Worm (Caenorhabditis elegans) whole organism, L2 larva: ENCODE results near the gene T28A11.2.

ENCODE experiments used
- C34F6.9 ChIP-seq: fragments of 150-350 bp; optimal IDR thresholded peaks from 2 replicates; lab custom pipeline; 2014; ENCODE audit warnings: missing biosample characterization, missing genetic modification characterization
- F13H6.1 ChIP-seq: sonication (generic microtip); optimal IDR thresholded peaks from 2 replicates; lab custom pipeline; 2016; ENCODE audit warnings: missing genetic modification characterization, missing compliant biosample characterization
- ama-1 ChIP-seq: fragments of 150-350 bp; optimal IDR thresholded peaks from 2 replicates; lab custom pipeline; 2018; ENCODE audit warnings: inconsistent platforms
- ceh-16 ChIP-seq: fragments of 150-350 bp; optimal IDR thresholded peaks from 2 replicates; lab custom pipeline; 2014; ENCODE audit warnings: missing biosample characterization, missing genetic modification characterization
- crh-2 ChIP-seq: sonication (generic microtip); optimal IDR thresholded peaks from 2 replicates; lab custom pipeline; 2017; ENCODE audit warnings: missing biosample characterization, missing genetic modification characterization
- elt-3 ChIP-seq: sonication (generic microtip); optimal IDR thresholded peaks from 2 replicates; lab custom pipeline; 2017; ENCODE audit warnings: missing biosample characterization, missing genetic modification characterization
- nhr-11 ChIP-seq: fragments of 150-350 bp; optimal IDR thresholded peaks from 2 replicates; lab custom pipeline; 2014; ENCODE audit warnings: missing biosample characterization, missing genetic modification characterization
- nhr-12 ChIP-seq: fragments of 150-350 bp; optimal IDR thresholded peaks from 2 replicates; lab custom pipeline; 2014; ENCODE audit warnings: missing biosample characterization, missing genetic modification characterization
- nhr-237 ChIP-seq: fragments of 150-350 bp; optimal IDR thresholded peaks from 2 replicates; lab custom pipeline; 2014; ENCODE audit warnings: missing biosample characterization, missing genetic modification characterization
- snpc-4 ChIP-seq: fragments of 150-350 bp; optimal IDR thresholded peaks from 2 replicates; lab custom pipeline; 2014; ENCODE audit warnings: missing biosample characterization, missing genetic modification characterization
- unc-62 ChIP-seq: fragments of 150-350 bp; optimal IDR thresholded peaks from 2 replicates; lab custom pipeline; 2014; ENCODE audit warnings: missing biosample characterization, missing genetic modification reagents, missing genetic modification characterization

- TF ChIP-seq elt-3 (no peak), ama-1 (no peak), unc-62 (no peak), snpc-4 (tag; lab: Kevin White, UChicago) (no peak), C34F6.9 (tag; lab: Kevin White, UChicago) (no peak), nhr-237 (tag; lab: Kevin White, UChicago) (no peak), ceh-16 (tag; lab: Kevin White, UChicago) (no peak), F13H6.1 (tag; lab: Kevin White, UChicago) (no peak), crh-2 (tag; lab: Kevin White, UChicago) (no peak), nhr-11 (tag; lab: Kevin White, UChicago) (no peak), nhr-12 (tag; lab: Kevin White, UChicago) (no peak)
These were observed 39.0 kb upstream of the T28A11.2 start, which contains the start of gene srj-11 for ce11 chrV:3241175-3241574.
